Fruit fly (Drosophila melanogaster) Kc167 (cell line): Measurements from ENCODE around the gene mRpL4.

Source experiments
- h ChIP-seq: fragments of >200 bp; optimal IDR thresholded peaks from 3 replicates; lab custom pipeline; 2018; ENCODE audit warnings: missing external identifiers
- psq ChIP-seq: fragments of >200 bp; optimal IDR thresholded peaks from 2 replicates; lab custom pipeline; 2017; ENCODE audit warnings: missing external identifiers

- TF ChIP-seq h (no peak), psq (lab: Kevin White, UChicago) (no peak)
These were observed 41.1 kb downstream of the mRpL4 start, which contains the start of the genes crp and pkaap for dm6 chr2L:16287602-16288392.
